Worm (Caenorhabditis elegans): Measurements from ENCODE around the gene glb-3.

The glb-3 gene

ce11 chrV:11164475-11164874, 30.1 kb downstream of the glb-3 start, which contains the start of gene srg-40:
srg-40 (minus strand) TSS chrV:11164575.
- TF ChIP-seq hlh-8 (tag; optimal IDR thresholded peaks at IDR 0.05): no peak
- TF ChIP-seq ets-4 (tag; optimal IDR thresholded peaks at IDR 0.05): no peak
- TF ChIP-seq mec-3 (tag; optimal IDR thresholded peaks at IDR 0.05; ENCODE audit: borderline replicate concordance): no peak
- no peak for TF ChIP-seq ttx-3 (tag; optimal IDR thresholded peaks at IDR 0.05)
- no peak for TF ChIP-seq hlh-15 (tag; optimal IDR thresholded peaks at IDR 0.05)
- TF ChIP-seq hlh-6 (tag; optimal IDR thresholded peaks at IDR 0.05): no peak
- no peak for TF ChIP-seq sox-4 (tag; optimal IDR thresholded peaks at IDR 0.05)
- TF ChIP-seq fkh-10 (GFP tag; optimal IDR thresholded peaks at IDR 0.05): no peak
- no peak for TF ChIP-seq dve-1 (tag; optimal IDR thresholded peaks at IDR 0.05)
- TF ChIP-seq unc-42 (tag; optimal IDR thresholded peaks at IDR 0.05): no peak
- TF ChIP-seq ama-1 (optimal IDR thresholded peaks at IDR 0.05): no peak
- TF ChIP-seq syd-9 (tag; optimal IDR thresholded peaks at IDR 0.05): no peak
- no peak for TF ChIP-seq C08G9.2 (tag; optimal IDR thresholded peaks at IDR 0.05)
- TF ChIP-seq elt-2 (tag; optimal IDR thresholded peaks at IDR 0.05): no peak
- no peak for TF ChIP-seq pqm-1 (tag; optimal IDR thresholded peaks at IDR 0.05)
- TF ChIP-seq ceh-34 (tag; optimal IDR thresholded peaks at IDR 0.05): no peak
- no peak for TF ChIP-seq nhr-232 (tag; optimal IDR thresholded peaks at IDR 0.05)
- no peak for TF ChIP-seq elt-4 (tag; optimal IDR thresholded peaks at IDR 0.05)
- TF ChIP-seq hlh-30 (tag; optimal IDR thresholded peaks at IDR 0.05; ENCODE audit: insufficient read depth): no peak

DNA sequence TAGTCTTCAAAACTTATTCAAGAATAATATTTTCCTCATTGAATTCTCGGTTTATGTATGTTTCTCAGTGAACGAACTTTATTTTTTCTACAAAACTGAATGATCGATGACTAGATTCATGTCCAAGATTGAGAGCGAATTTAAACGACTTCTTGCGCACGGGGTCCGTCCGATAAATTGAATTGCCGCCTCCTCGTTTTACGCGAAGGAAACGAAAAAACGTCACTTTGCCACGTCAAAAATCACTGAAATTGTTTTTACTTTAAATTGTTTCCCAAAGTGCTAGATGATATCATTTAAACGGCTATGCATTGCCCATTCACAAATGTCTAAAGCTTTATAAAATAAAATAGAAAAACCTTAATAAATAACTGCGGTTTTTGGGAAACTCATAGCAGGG, 33.3 kb downstream of the glb-3 start:
- peak; percentile 42 for TF ChIP-seq unc-42 (tag; optimal IDR thresholded peaks at IDR 0.05)
- no peak for TF ChIP-seq ztf-16 (tag; optimal IDR thresholded peaks at IDR 0.05)

DNA sequence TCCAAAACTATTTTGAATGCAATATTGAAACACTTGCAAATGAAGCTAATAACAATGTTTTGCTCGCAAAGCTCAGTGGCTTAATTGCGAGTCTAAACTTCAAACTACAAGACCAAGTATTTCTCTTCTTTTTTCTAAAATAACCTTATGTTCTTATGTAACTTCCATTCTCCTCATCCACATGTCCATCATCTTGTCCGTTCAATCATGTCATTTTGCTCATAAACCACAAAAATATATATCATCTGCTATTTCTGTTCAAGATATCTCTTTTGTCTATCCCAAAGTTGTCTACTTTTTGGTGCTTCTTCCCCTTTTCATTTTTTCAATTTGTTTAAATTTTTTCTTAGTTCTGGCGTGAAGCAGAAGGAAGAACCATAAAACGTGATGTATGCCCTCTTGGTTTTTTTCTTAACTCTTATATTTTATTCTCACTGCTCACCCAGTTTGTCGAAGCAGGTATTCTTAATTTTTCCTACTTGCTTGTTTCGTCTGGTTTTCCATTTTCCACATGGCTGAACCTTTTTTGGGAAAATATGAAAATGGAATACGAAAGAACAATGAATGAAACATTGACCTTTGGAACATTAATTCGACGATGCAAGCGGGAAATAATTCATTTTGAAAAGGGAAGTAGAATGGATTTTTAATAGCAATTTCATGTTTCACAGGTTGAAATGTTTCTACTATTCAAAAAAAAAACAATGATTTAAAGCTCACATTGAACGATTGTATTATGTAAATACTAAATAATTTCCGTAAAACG, 36.4 kb downstream of the glb-3 start:
- TF ChIP-seq ceh-14 (tag; optimal IDR thresholded peaks at IDR 0.05) (no peak), syd-9 (tag; optimal IDR thresholded peaks at IDR 0.05) (no peak), pax-1 (tag; optimal IDR thresholded peaks at IDR 0.05) (no peak), pros-1 (tag; optimal IDR thresholded peaks at IDR 0.05) (no peak), K02D7.2 (tag; optimal IDR thresholded peaks at IDR 0.05) (no peak), ceh-9 (tag; optimal IDR thresholded peaks at IDR 0.05) (no peak), pha-4 (tag; optimal IDR thresholded peaks at IDR 0.05) (no peak), ahr-1 (tag; optimal IDR thresholded peaks at IDR 0.05) (no peak), C08G9.2 (tag; optimal IDR thresholded peaks at IDR 0.05) (no peak), ceh-24 (tag; optimal IDR thresholded peaks at IDR 0.05) (no peak), eyg-1 (tag; optimal IDR thresholded peaks at IDR 0.05) (no peak), ceh-34 (tag; optimal IDR thresholded peaks at IDR 0.05) (no peak), fkh-6 (tag; optimal IDR thresholded peaks at IDR 0.05) (no peak), pqm-1 (tag; optimal IDR thresholded peaks at IDR 0.05) (no peak), unc-42 (tag; optimal IDR thresholded peaks at IDR 0.05) (no peak), F13H6.1 (tag; optimal IDR thresholded peaks at IDR 0.05) (no peak), ceh-22 (tag; optimal IDR thresholded peaks at IDR 0.05) (no peak), ceh-6 (GFP tag; optimal IDR thresholded peaks at IDR 0.05) (no peak), sox-2 (GFP tag; IDR thresholded peaks at IDR 0.05) (no peak), hlh-8 (tag; optimal IDR thresholded peaks at IDR 0.05) (no peak)

DNA sequence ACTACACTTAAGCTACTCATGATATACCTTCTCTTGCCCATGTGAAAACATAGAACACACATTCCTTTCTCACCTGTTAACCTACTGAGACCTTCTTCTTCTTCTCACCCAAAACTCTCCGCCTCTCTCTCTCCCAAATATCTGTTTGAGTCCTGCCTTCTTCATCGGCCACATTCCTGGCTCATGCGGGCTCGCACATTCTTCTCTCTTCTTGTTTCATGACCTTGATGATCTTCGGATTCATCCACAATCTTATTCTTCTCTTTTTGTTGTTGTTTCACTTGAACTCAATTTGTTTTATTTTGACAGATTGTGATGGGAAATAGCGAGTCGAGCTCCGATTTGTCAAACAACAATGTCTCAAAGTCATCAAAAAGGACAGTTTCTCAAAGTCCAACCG, 37.5 kb downstream of the glb-3 start, which contains the start of gene T19C4.5:
Gene T19C4.5 (plus strand): TSS at position 308 of the 400 bp plus-strand sequence.
- TF ChIP-seq hlh-30 (tag; optimal IDR thresholded peaks at IDR 0.05; ENCODE audit: insufficient read depth) (no peak), ceh-48 (tag; optimal IDR thresholded peaks at IDR 0.05) (no peak), hlh-6 (tag; optimal IDR thresholded peaks at IDR 0.05) (no peak), ceh-2 (tag; optimal IDR thresholded peaks at IDR 0.05) (no peak)
